Worm (Caenorhabditis elegans) whole organism, mixed stage, embryonic: Measurements from ENCODE around the gene slo-2.
"Not testable (repeated sequence)": the region's sequence is repeated elsewhere in the genome, so short reads cannot be mapped to it uniquely, and the experiment has no call there.

Experiments
- bed-3 ChIP-seq: fragments of 200-800 bp; sonication (Bioruptor generic); optimal IDR thresholded peaks from 3 replicates; lab custom pipeline; 2018; ENCODE audit warnings: mild to moderate bottlenecking, missing genetic modification characterization, moderate library complexity, missing compliant biosample characterization
- blmp-1 ChIP-seq: fragments of 150-350 bp; optimal IDR thresholded peaks from 2 replicates; lab custom pipeline; 2014; ENCODE audit warnings: missing biosample characterization, missing genetic modification characterization
- ceh-39 ChIP-seq: fragments of 150-350 bp; optimal IDR thresholded peaks from 2 replicates; lab custom pipeline; 2014; ENCODE audit warnings: missing biosample characterization, missing genetic modification characterization
- ceh-43 ChIP-seq: fragments of 200-800 bp; sonication (Bioruptor generic); optimal IDR thresholded peaks from 2 replicates; lab custom pipeline; 2018; ENCODE audit warnings: mild to moderate bottlenecking, missing genetic modification characterization, moderate library complexity, missing compliant biosample characterization
- ces-1 ChIP-seq: fragments of 150-350 bp; optimal IDR thresholded peaks from 2 replicates; lab custom pipeline; 2014; ENCODE audit warnings: missing biosample characterization, missing genetic modification reagents, missing genetic modification characterization
- cnd-1 ChIP-seq: fragments of 200-800 bp; sonication (Bioruptor generic); optimal IDR thresholded peaks from 2 replicates; lab custom pipeline; 2018; ENCODE audit warnings: mild to moderate bottlenecking, missing genetic modification characterization, missing compliant biosample characterization
- elt-3 ChIP-seq: fragments of 150-350 bp; optimal IDR thresholded peaks from 2 replicates; lab custom pipeline; 2014; ENCODE audit warnings: missing biosample characterization, missing genetic modification characterization
- flh-1 ChIP-seq: fragments of 200-800 bp; sonication (Bioruptor generic); optimal IDR thresholded peaks from 2 replicates; lab custom pipeline; 2018; ENCODE audit warnings: mild to moderate bottlenecking, missing genetic modification characterization, moderate library complexity, missing compliant biosample characterization
- ham-2 ChIP-seq: fragments of 200-800 bp; sonication (Bioruptor generic); optimal IDR thresholded peaks from 2 replicates; lab custom pipeline; 2018; ENCODE audit warnings: mild to moderate bottlenecking, missing genetic modification characterization, missing compliant biosample characterization
- hlh-1 ChIP-seq: fragments of 150-350 bp; optimal IDR thresholded peaks from 2 replicates; lab custom pipeline; 2014; ENCODE audit warnings: missing biosample characterization, missing genetic modification reagents, missing genetic modification characterization
- lin-13 ChIP-seq: fragments of 150-350 bp; optimal IDR thresholded peaks from 2 replicates; lab custom pipeline; 2014; ENCODE audit warnings: missing biosample characterization, missing genetic modification characterization
- lin-32 ChIP-seq: fragments of 200-800 bp; sonication (Bioruptor generic); optimal IDR thresholded peaks from 2 replicates; lab custom pipeline; 2018; ENCODE audit warnings: mild to moderate bottlenecking, missing genetic modification characterization, missing compliant biosample characterization
- lsy-2 ChIP-seq: fragments of 150-350 bp; optimal IDR thresholded peaks from 2 replicates; lab custom pipeline; 2014; ENCODE audit warnings: missing biosample characterization, missing genetic modification characterization
- mab-5 ChIP-seq: fragments of 150-350 bp; optimal IDR thresholded peaks from 2 replicates; lab custom pipeline; 2014; ENCODE audit warnings: missing biosample characterization, missing genetic modification characterization
- mep-1 ChIP-seq: fragments of 150-350 bp; optimal IDR thresholded peaks from 2 replicates; lab custom pipeline; 2017; ENCODE audit warnings: missing biosample characterization, missing genetic modification reagents, missing genetic modification characterization, inconsistent platforms
- mls-2 ChIP-seq: sonication (generic microtip); optimal IDR thresholded peaks from 2 replicates; lab custom pipeline; 2016; ENCODE audit warnings: mild to moderate bottlenecking, missing genetic modification characterization, moderate library complexity, missing compliant biosample characterization
- nhr-12 ChIP-seq: fragments of 150-350 bp; optimal IDR thresholded peaks from 2 replicates; lab custom pipeline; 2014; ENCODE audit warnings: missing biosample characterization, missing genetic modification characterization
- nhr-2 ChIP-seq: fragments of 150-350 bp; optimal IDR thresholded peaks from 2 replicates; lab custom pipeline; 2014; ENCODE audit warnings: missing biosample characterization, missing genetic modification characterization
- nhr-237 ChIP-seq: fragments of 150-350 bp; optimal IDR thresholded peaks from 2 replicates; lab custom pipeline; 2014; ENCODE audit warnings: missing biosample characterization, missing genetic modification characterization
- nhr-28 ChIP-seq: fragments of 150-350 bp; optimal IDR thresholded peaks from 2 replicates; lab custom pipeline; 2014; ENCODE audit warnings: missing biosample characterization, missing genetic modification characterization
- nhr-76 ChIP-seq: sonication (generic microtip); optimal IDR thresholded peaks from 2 replicates; lab custom pipeline; 2017; ENCODE audit warnings: missing biosample characterization, missing genetic modification characterization
- pha-4 ChIP-seq: fragments of 150-350 bp; optimal IDR thresholded peaks from 2 replicates; lab custom pipeline; 2018; ENCODE audit warnings: missing biosample characterization, missing genetic modification reagents, missing genetic modification characterization
- sem-2 ChIP-seq: fragments of 200-800 bp; sonication (Bioruptor generic); optimal IDR thresholded peaks from 2 replicates; lab custom pipeline; 2018; ENCODE audit warnings: mild to moderate bottlenecking, missing genetic modification characterization, missing compliant biosample characterization
- snpc-4 ChIP-seq: fragments of 150-350 bp; optimal IDR thresholded peaks from 2 replicates; lab custom pipeline; 2014; ENCODE audit warnings: missing biosample characterization, missing genetic modification characterization
- sptf-1 ChIP-seq: sonication (generic microtip); optimal IDR thresholded peaks from 2 replicates; lab custom pipeline; 2017; ENCODE audit warnings: mild to moderate bottlenecking, missing genetic modification characterization, moderate library complexity, missing compliant biosample characterization
- tbx-8 ChIP-seq: fragments of 200-800 bp; sonication (Bioruptor generic); optimal IDR thresholded peaks from 2 replicates; lab custom pipeline; 2018; ENCODE audit warnings: mild to moderate bottlenecking, missing genetic modification characterization, moderate library complexity, missing compliant biosample characterization
- unc-39 ChIP-seq: fragments of 150-350 bp; optimal IDR thresholded peaks from 2 replicates; lab custom pipeline; 2014; ENCODE audit warnings: missing biosample characterization, missing genetic modification characterization
- unc-62 ChIP-seq: fragments of 150-350 bp; optimal IDR thresholded peaks from 2 replicates; lab custom pipeline; 2014; ENCODE audit warnings: missing biosample characterization, missing genetic modification reagents, missing genetic modification characterization
- zip-8 ChIP-seq: fragments of 150-350 bp; optimal IDR thresholded peaks from 2 replicates; lab custom pipeline; 2014; ENCODE audit warnings: missing biosample characterization, missing genetic modification characterization

slo-2 gene

DNA sequence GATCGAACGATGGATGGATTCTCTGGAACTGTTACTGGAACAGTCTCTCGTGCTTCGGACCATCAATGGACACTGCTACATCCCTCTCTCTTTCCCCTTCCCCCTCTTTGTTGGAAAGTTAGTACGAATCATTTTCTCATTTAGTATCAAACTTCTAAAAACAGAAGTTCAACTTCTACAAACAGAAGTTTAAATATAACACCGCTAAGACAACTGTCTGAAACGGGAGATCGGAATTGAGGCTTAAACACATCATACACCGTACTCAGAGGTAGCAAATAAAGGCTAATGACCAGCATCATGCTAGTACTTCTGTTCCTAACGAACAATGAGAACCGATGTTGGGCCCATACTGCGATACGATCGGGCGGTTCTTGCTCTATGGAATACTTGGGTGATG lies 34.0 kb upstream of the slo-2 start, which contains the start of gene F46C3.7:
F46C3.7 (plus strand) TSS at position 301 of the 400 bp plus-strand sequence.
- not testable (repeated sequence) for TF ChIP-seq snpc-4, mep-1, sptf-1

- no peak for TF ChIP-seq unc-62
- TF ChIP-seq ces-1, result no peak
- TF ChIP-seq cnd-1 (tag; lab: Kevin White, UChicago), result no peak
- TF ChIP-seq zip-8 (tag; lab: Kevin White, UChicago), result no peak
- TF ChIP-seq ceh-43 (GFP tag; lab: Kevin White, UChicago), result no peak
- no peak for TF ChIP-seq nhr-12 (tag; lab: Kevin White, UChicago)
- TF ChIP-seq sem-2, result no peak
- no peak for TF ChIP-seq nhr-28 (tag; lab: Kevin White, UChicago)
- no peak for TF ChIP-seq bed-3 (GFP tag; lab: Kevin White, UChicago)
- no peak for TF ChIP-seq mls-2 (tag; lab: Kevin White, UChicago)
- TF ChIP-seq elt-3 (tag; lab: Kevin White, UChicago), result no peak
- TF ChIP-seq ham-2 (GFP tag; lab: Kevin White, UChicago), result no peak
- TF ChIP-seq nhr-76, result no peak
- TF ChIP-seq mab-5 (tag; lab: Kevin White, UChicago), result no peak
- no peak for TF ChIP-seq pha-4 (tag; lab: Kevin White, UChicago)
- no peak for TF ChIP-seq lin-13 (tag; lab: Kevin White, UChicago)
- TF ChIP-seq unc-39 (tag; lab: Kevin White, UChicago), result no peak
- no peak for TF ChIP-seq nhr-2
Observed at ce11 chrX:11437716-11438115, 32.0 kb upstream of the slo-2 start.

- TF ChIP-seq nhr-237 (tag; lab: Kevin White, UChicago) (no peak), flh-1 (GFP tag; lab: Kevin White, UChicago) (no peak), ceh-43 (GFP tag; lab: Kevin White, UChicago) (no peak), pha-4 (tag; lab: Kevin White, UChicago) (no peak), ham-2 (GFP tag; lab: Kevin White, UChicago) (no peak), lsy-2 (no peak), mep-1 (no peak), elt-3 (tag; lab: Kevin White, UChicago) (no peak), ceh-39 (tag; lab: Kevin White, UChicago) (no peak), unc-39 (tag; lab: Kevin White, UChicago) (no peak), mls-2 (tag; lab: Kevin White, UChicago) (no peak), sptf-1 (no peak), bed-3 (GFP tag; lab: Kevin White, UChicago) (no peak), zip-8 (tag; lab: Kevin White, UChicago) (no peak), nhr-28 (tag; lab: Kevin White, UChicago) (no peak), nhr-12 (tag; lab: Kevin White, UChicago) (no peak), ces-1 (no peak), lin-13 (tag; lab: Kevin White, UChicago) (no peak)
Observed at ce11 chrX:11435488-11435887, 29.8 kb upstream of the slo-2 start.

ce11 chrX:11433488-11433887 lies 27.8 kb upstream of the slo-2 start, which contains the start of gene hum-4:
Gene hum-4, minus strand, starts transcription at chrX:11433588.
- TF ChIP-seq hlh-1 (no peak), elt-3 (tag; lab: Kevin White, UChicago) (no peak), tbx-8 (no peak), sem-2 (no peak), bed-3 (GFP tag; lab: Kevin White, UChicago) (no peak), mep-1 (no peak), mls-2 (tag; lab: Kevin White, UChicago) (no peak), snpc-4 (no peak), unc-39 (tag; lab: Kevin White, UChicago) (no peak), lin-32 (GFP tag; lab: Kevin White, UChicago) (no peak), ceh-43 (GFP tag; lab: Kevin White, UChicago) (no peak), mab-5 (tag; lab: Kevin White, UChicago) (no peak), ces-1 (no peak), ham-2 (GFP tag; lab: Kevin White, UChicago) (no peak)

DNA sequence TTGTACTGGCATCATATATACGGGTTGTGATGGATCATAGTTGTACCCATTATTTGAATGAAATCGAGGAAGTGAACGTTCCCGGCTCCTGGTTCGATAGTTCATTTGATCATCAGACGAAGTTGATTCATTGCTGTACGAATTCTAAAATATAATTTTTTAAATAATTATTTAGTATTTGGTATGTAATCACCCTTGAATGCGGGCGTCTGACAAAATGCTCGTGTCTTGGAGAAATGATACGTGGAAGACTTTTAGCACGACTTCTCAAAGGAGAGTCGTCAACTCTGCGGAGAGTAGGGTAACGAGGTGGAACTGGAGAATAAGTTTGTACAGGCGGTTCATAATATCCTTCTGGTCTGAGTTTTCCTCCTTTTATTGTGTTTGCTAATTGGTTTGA lies 21.8 kb upstream of the slo-2 start:
- TF ChIP-seq nhr-28 (tag; lab: Kevin White, UChicago) (no peak), sem-2 (no peak), lsy-2 (no peak), ham-2 (GFP tag; lab: Kevin White, UChicago) (no peak), lin-13 (tag; lab: Kevin White, UChicago) (no peak), blmp-1 (tag; lab: Kevin White, UChicago) (no peak), ceh-39 (tag; lab: Kevin White, UChicago) (no peak), flh-1 (GFP tag; lab: Kevin White, UChicago) (no peak), elt-3 (tag; lab: Kevin White, UChicago) (no peak), ces-1 (no peak), nhr-76 (no peak), mls-2 (tag; lab: Kevin White, UChicago) (no peak), sptf-1 (no peak), mab-5 (tag; lab: Kevin White, UChicago) (no peak), zip-8 (tag; lab: Kevin White, UChicago) (no peak), unc-62 (no peak), nhr-2 (no peak), hlh-1 (no peak), tbx-8 (no peak)
